Worm (Caenorhabditis elegans) whole organism, late embryonic: ENCODE measurements around the gene nspb-2.
A peak's percentile ranks its signal among the peaks of the same experiment; 100 is the strongest.

ENCODE experiments used
- C38D4.7 ChIP-seq: fragments of 200-800 bp; sonication (Bioruptor generic); optimal IDR thresholded peaks from 2 replicates; lab custom pipeline; 2018; ENCODE audit warnings: mild to moderate bottlenecking, missing genetic modification characterization, moderate library complexity, missing compliant biosample characterization
- K09A11.1 ChIP-seq: sonication (generic microtip); optimal IDR thresholded peaks from 2 replicates; lab custom pipeline; 2017; ENCODE audit warnings: antibody characterized with exemption, mild to moderate bottlenecking, missing genetic modification characterization, missing compliant biosample characterization; ENCODE audit not compliant: insufficient read depth
- Y22D7AL.16 ChIP-seq: sonication (generic microtip); optimal IDR thresholded peaks from 2 replicates; lab custom pipeline; 2016; ENCODE audit warnings: missing genetic modification characterization, missing compliant biosample characterization
- ahr-1 ChIP-seq: sonication (generic microtip); optimal IDR thresholded peaks from 2 replicates; lab custom pipeline; 2016; ENCODE audit warnings: missing genetic modification characterization, missing compliant biosample characterization
- ama-1 ChIP-seq: fragments of 150-350 bp; optimal IDR thresholded peaks from 2 replicates; lab custom pipeline; 2014
- ceh-18 ChIP-seq: sonication (generic microtip); optimal IDR thresholded peaks from 2 replicates; lab custom pipeline; 2016; ENCODE audit warnings: missing genetic modification characterization, missing compliant biosample characterization
- ceh-19 ChIP-seq: fragments of 200-800 bp; sonication (Bioruptor generic); optimal IDR thresholded peaks from 2 replicates; lab custom pipeline; 2018; ENCODE audit warnings: mild to moderate bottlenecking, missing genetic modification characterization, missing compliant biosample characterization
- ceh-2 ChIP-seq: sonication (generic microtip); optimal IDR thresholded peaks from 2 replicates; lab custom pipeline; 2016; ENCODE audit warnings: missing genotype, missing genetic modification characterization, missing compliant biosample characterization
- ceh-22 ChIP-seq: sonication (generic microtip); optimal IDR thresholded peaks from 2 replicates; lab custom pipeline; 2017; ENCODE audit warnings: missing biosample characterization, missing genetic modification characterization
- ceh-30 ChIP-seq: fragments of 150-350 bp; optimal IDR thresholded peaks from 2 replicates; lab custom pipeline; 2014; ENCODE audit warnings: missing biosample characterization, missing genetic modification characterization
- ceh-31 ChIP-seq: sonication (generic microtip); optimal IDR thresholded peaks from 2 replicates; lab custom pipeline; 2016; ENCODE audit warnings: missing genetic modification characterization, missing compliant biosample characterization
- ceh-45 ChIP-seq: fragments of 200-800 bp; sonication (Bioruptor generic); IDR thresholded peaks from 2 replicates; pipeline ENCODE4 v1.3.6; 2022; ENCODE audit warnings: missing genetic modification reagents, missing genetic modification characterization, missing compliant biosample characterization
- ceh-48 ChIP-seq: sonication (generic microtip); optimal IDR thresholded peaks from 2 replicates; lab custom pipeline; 2016; ENCODE audit warnings: missing genetic modification characterization, inconsistent platforms, missing compliant biosample characterization
- ceh-9 ChIP-seq: sonication (generic microtip); optimal IDR thresholded peaks from 2 replicates; lab custom pipeline; 2016; ENCODE audit warnings: mild to moderate bottlenecking, missing genetic modification characterization, inconsistent platforms, missing compliant biosample characterization
- dve-1 ChIP-seq: sonication (generic microtip); optimal IDR thresholded peaks from 2 replicates; lab custom pipeline; 2017; ENCODE audit warnings: antibody characterized with exemption, mild to moderate bottlenecking, missing genetic modification characterization, missing compliant biosample characterization
- elt-2 ChIP-seq: sonication (generic microtip); optimal IDR thresholded peaks from 2 replicates; lab custom pipeline; 2016; ENCODE audit warnings: missing genetic modification reagents, missing genetic modification characterization, missing compliant biosample characterization
- elt-4 ChIP-seq: sonication (generic microtip); optimal IDR thresholded peaks from 2 replicates; lab custom pipeline; 2016; ENCODE audit warnings: missing genetic modification characterization, missing compliant biosample characterization
- fkh-6 ChIP-seq: sonication (generic microtip); optimal IDR thresholded peaks from 2 replicates; lab custom pipeline; 2016; ENCODE audit warnings: missing genetic modification characterization, missing compliant biosample characterization
- hlh-6 ChIP-seq: sonication (generic microtip); optimal IDR thresholded peaks from 2 replicates; lab custom pipeline; 2016; ENCODE audit warnings: missing genotype, missing genetic modification characterization, missing compliant biosample characterization
- hlh-8 ChIP-seq: sonication (generic microtip); optimal IDR thresholded peaks from 2 replicates; lab custom pipeline; 2016; ENCODE audit warnings: missing genotype, missing genetic modification characterization, missing compliant biosample characterization
- madf-2 ChIP-seq: sonication (generic microtip); optimal IDR thresholded peaks from 2 replicates; lab custom pipeline; 2017; ENCODE audit warnings: missing genetic modification characterization, missing compliant biosample characterization
- mec-3 ChIP-seq: sonication (generic microtip); optimal IDR thresholded peaks from 2 replicates; lab custom pipeline; 2016; ENCODE audit warnings: borderline replicate concordance, missing genetic modification characterization, missing compliant biosample characterization
- npax-4 ChIP-seq: sonication (generic microtip); optimal IDR thresholded peaks from 2 replicates; lab custom pipeline; 2016; ENCODE audit warnings: missing genetic modification characterization, missing compliant biosample characterization
- odd-2 ChIP-seq: sonication (generic microtip); optimal IDR thresholded peaks from 2 replicates; lab custom pipeline; 2017; ENCODE audit warnings: antibody characterized with exemption, mild to moderate bottlenecking, missing genetic modification characterization, missing compliant biosample characterization
- pag-3 ChIP-seq: sonication (generic microtip); optimal IDR thresholded peaks from 2 replicates; lab custom pipeline; 2016; ENCODE audit warnings: missing compliant biosample characterization, missing genetic modification characterization, borderline replicate concordance
- pax-1 ChIP-seq: fragments of 150-350 bp; optimal IDR thresholded peaks from 2 replicates; lab custom pipeline; 2014; ENCODE audit warnings: missing biosample characterization, missing genetic modification characterization
- pqm-1 ChIP-seq: sonication (generic microtip); optimal IDR thresholded peaks from 2 replicates; lab custom pipeline; 2016; ENCODE audit warnings: missing genetic modification characterization, missing compliant biosample characterization
- ref-2 ChIP-seq: sonication (generic microtip); optimal IDR thresholded peaks from 2 replicates; lab custom pipeline; 2016; ENCODE audit warnings: missing genetic modification characterization, missing compliant biosample characterization
- rnt-1 ChIP-seq: sonication (generic microtip); optimal IDR thresholded peaks from 2 replicates; lab custom pipeline; 2016; ENCODE audit warnings: missing genetic modification characterization, missing compliant biosample characterization
- syd-9 ChIP-seq: sonication (generic microtip); optimal IDR thresholded peaks from 2 replicates; lab custom pipeline; 2016; ENCODE audit warnings: mild to moderate bottlenecking, missing genetic modification characterization, moderate library complexity, missing compliant biosample characterization
- tbx-2 ChIP-seq: sonication (generic microtip); optimal IDR thresholded peaks from 2 replicates; lab custom pipeline; 2016; ENCODE audit warnings: missing genetic modification characterization, missing compliant biosample characterization
- tbx-7 ChIP-seq: sonication (generic microtip); optimal IDR thresholded peaks from 2 replicates; lab custom pipeline; 2016; ENCODE audit warnings: missing genotype, missing genetic modification characterization, missing compliant biosample characterization
- ttx-3 ChIP-seq: sonication (generic microtip); optimal IDR thresholded peaks from 2 replicates; lab custom pipeline; 2016; ENCODE audit warnings: missing genetic modification reagents, missing genetic modification characterization, missing compliant biosample characterization
- unc-42 ChIP-seq: sonication (generic microtip); optimal IDR thresholded peaks from 2 replicates; lab custom pipeline; 2016; ENCODE audit warnings: missing genotype, missing genetic modification characterization, missing compliant biosample characterization
- unc-55 ChIP-seq: sonication (generic microtip); optimal IDR thresholded peaks from 2 replicates; lab custom pipeline; 2017; ENCODE audit warnings: missing biosample characterization, missing genetic modification reagents, missing genetic modification characterization
- ztf-16 ChIP-seq: sonication (generic microtip); optimal IDR thresholded peaks from 2 replicates; lab custom pipeline; 2017; ENCODE audit warnings: missing genetic modification characterization, missing compliant biosample characterization

The nspb-2 gene

ce11 chrIV:6556624-6557368 is 34.7 kb upstream of the nspb-2 start, which contains the start of gene try-3 (continued):
- TF ChIP-seq ceh-30 (tag; lab: Kevin White, UChicago) (peak; percentile 7), ceh-31 (peak; percentile 71), C38D4.7 (GFP tag; lab: Kevin White, UChicago) (peak; percentile 34), pag-3 (no peak), ref-2 (tag; lab: Kevin White, UChicago) (peak; percentile 43), K09A11.1 (peak; percentile 24), ceh-2 (no peak), mec-3 (no peak), elt-2 (tag; lab: Kevin White, UChicago) (peak; percentile 77), rnt-1 (tag; lab: Kevin White, UChicago) (no peak), npax-4 (tag; lab: Kevin White, UChicago) (no peak), ttx-3 (tag; lab: Kevin White, UChicago) (peak; percentile 42), Y22D7AL.16 (tag; lab: Kevin White, UChicago) (no peak), dve-1 (tag; lab: Kevin White, UChicago) (peak; percentile 68), elt-4 (no peak), hlh-8 (tag; lab: Kevin White, UChicago) (peak; percentile 5), ahr-1 (tag; lab: Kevin White, UChicago) (peak; percentile 16), ceh-22 (no peak)

ce11 chrIV:6560434-6560833 is 31.1 kb upstream of the nspb-2 start, which contains the start of gene best-9:
best-9 (plus strand) TSS chrIV:6560734.
- TF ChIP-seq pax-1 (tag; lab: Kevin White, UChicago) = no peak
- no peak for TF ChIP-seq ceh-22
- TF ChIP-seq elt-4 = no peak
- TF ChIP-seq hlh-6 (tag; lab: Kevin White, UChicago) = no peak
- TF ChIP-seq ceh-45 (GFP tag; lab: Robert Waterston, UW) = no peak
- no peak for TF ChIP-seq fkh-6 (tag; lab: Kevin White, UChicago)
- no peak for TF ChIP-seq ceh-9 (tag; lab: Kevin White, UChicago)
- no peak for TF ChIP-seq tbx-7
- TF ChIP-seq syd-9 (tag; lab: Kevin White, UChicago) = no peak
- no peak for TF ChIP-seq tbx-2
- no peak for TF ChIP-seq pqm-1
- no peak for TF ChIP-seq ceh-48 (tag; lab: Kevin White, UChicago)
- TF ChIP-seq, all 69 proteins: peak for 0

ce11 chrIV:6562039-6562438 is 29.5 kb upstream of the nspb-2 start:
- TF ChIP-seq odd-2 (tag; lab: Kevin White, UChicago) (no peak), ceh-18 (tag; lab: Kevin White, UChicago) (no peak), ceh-22 (no peak), ceh-31 (no peak)

ce11 chrIV:6565605-6566004 is 25.9 kb upstream of the nspb-2 start:
- TF ChIP-seq ztf-16 (no peak), dve-1 (tag; lab: Kevin White, UChicago) (no peak), rnt-1 (tag; lab: Kevin White, UChicago) (no peak), pax-1 (tag; lab: Kevin White, UChicago) (no peak), ceh-19 (GFP tag; lab: Kevin White, UChicago) (no peak), ref-2 (tag; lab: Kevin White, UChicago) (no peak), unc-42 (tag; lab: Kevin White, UChicago) (no peak), madf-2 (tag; lab: Kevin White, UChicago) (no peak), unc-55 (GFP tag; lab: Kevin White, UChicago) (no peak), ama-1 (no peak)
